Worm (Caenorhabditis elegans): ENCODE data around the gene itm-2.

Gene itm-2

DNA sequence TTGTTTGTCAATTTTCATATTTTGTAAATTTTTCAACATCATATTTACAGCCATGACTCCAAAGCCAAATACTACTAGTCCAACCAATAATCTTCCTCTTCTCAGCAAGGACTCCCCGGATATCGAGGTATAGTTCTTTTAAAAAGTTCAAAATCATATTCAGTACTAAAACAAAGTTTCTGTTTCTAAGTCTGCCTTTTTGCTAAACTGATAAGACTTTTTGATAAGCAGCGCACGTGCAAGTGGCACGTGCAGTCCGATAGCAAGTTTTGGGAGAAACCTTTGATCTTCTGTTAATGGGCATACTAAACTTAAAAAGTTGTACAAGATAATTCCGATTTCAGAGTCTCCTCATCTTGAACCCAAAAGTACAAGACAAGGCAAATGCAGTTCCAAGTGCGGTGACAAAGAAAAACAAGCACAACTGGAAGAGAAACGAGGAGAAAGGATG lies 22.9 kb downstream of the itm-2 start, which contains the start of gene dpyd-1 (continued):
- no peak for TF ChIP-seq F44E2.7 (GFP tag; IDR thresholded peaks at IDR 0.05)

DNA sequence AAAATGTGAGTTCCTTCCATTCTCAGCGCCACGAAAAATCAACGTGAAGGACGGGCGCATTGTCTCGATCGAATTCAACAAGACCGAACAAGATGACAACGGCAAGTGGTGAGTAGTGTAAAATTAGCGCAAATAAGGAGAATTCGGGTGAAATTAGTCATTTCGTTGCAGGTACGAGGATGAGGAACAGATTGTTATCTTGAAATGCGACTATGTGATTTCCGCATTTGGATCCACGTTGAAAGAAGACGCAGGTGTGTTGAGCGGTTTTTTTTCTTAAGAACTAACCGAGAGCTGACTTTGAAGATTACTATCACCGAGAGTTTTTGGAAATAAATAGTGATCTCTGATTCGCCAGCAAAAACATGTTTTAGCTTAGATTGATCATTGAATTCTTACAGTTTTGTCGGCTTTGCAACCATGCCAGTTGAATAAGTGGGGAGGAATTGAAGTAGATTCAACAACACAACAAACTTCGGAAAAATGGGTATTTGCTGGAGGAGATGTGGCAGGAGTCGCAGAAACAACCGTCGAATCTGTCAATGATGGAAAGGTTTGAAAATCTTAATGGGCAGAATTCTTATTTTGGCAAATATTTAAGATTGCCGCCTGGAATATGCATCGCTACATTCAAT lies 25.3 kb downstream of the itm-2 start:
- TF ChIP-seq Y48G9A.11 (GFP tag; IDR thresholded peaks at IDR 0.05) (no peak), aha-1 (tag) (peak; percentile 41), unc-62 (GFP tag; optimal IDR thresholded peaks at IDR 0.05 in 1 of 2) (peak in 1 of 2 experiments; percentile 91), unc-62 (tag; optimal IDR thresholded peaks at IDR 0.05) (no peak)

DNA sequence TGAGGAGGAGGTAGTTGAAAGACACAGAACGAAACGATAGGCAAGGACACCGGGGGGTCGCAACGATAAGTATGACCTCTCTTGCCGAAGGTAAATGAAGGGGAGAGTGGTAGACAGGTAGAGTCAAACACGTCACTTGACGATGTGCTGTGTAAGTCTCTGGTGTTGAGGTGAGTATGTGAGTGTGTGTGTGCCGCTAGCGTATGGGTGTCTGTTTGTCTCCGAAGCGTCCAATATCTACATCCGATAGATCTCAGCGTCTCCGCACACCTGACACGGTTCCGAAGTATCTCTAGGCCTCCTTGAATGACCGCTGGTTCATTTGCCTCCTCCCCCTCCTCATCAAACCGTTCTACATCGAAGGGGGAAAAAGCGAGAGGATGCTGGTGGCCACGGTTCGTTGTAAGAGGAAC lies 30.2 kb downstream of the itm-2 start:
- TF ChIP-seq daf-16 (GFP tag; optimal IDR thresholded peaks at IDR 0.05) (no peak), daf-16 (tag; optimal IDR thresholded peaks at IDR 0.05) (peak; percentile 34), F10B5.3 (tag; optimal IDR thresholded peaks at IDR 0.05) (no peak), ctbp-1 (GFP tag; IDR thresholded peaks at IDR 0.05) (no peak), pqm-1 (tag; optimal IDR thresholded peaks at IDR 0.05) (peak; percentile 71), rbr-2 (tag; optimal IDR thresholded peaks at IDR 0.05) (peak; percentile 58), mes-2 (tag; optimal IDR thresholded peaks at IDR 0.05; ENCODE audit: poor library complexity, severe bottlenecking) (peak; percentile 48), Y48G9A.11 (GFP tag; IDR thresholded peaks at IDR 0.05) (no peak), mxl-3 (GFP tag; optimal IDR thresholded peaks at IDR 0.05) (peak; percentile 86), set-16 (GFP tag; IDR thresholded peaks at IDR 0.05) (peak; percentile 38; the same call in 1 of the 2 replicates), unc-62 (GFP tag; optimal IDR thresholded peaks at IDR 0.05 in 1 of 2) (peak in 1 of 2 experiments; percentile 99), unc-62 (tag; optimal IDR thresholded peaks at IDR 0.05) (no peak), lim-7 (GFP tag; IDR thresholded peaks at IDR 0.05) (no peak), ces-1 (GFP tag; optimal IDR thresholded peaks at IDR 0.05) (no peak), nhr-77 (tag; optimal IDR thresholded peaks at IDR 0.05) (peak; percentile 58), lin-13 (GFP tag; optimal IDR thresholded peaks at IDR 0.05) (peak; percentile 0), mdl-1 (tag; optimal IDR thresholded peaks at IDR 0.05) (peak; percentile 16 to 67), jun-1 (tag; optimal IDR thresholded peaks at IDR 0.05) (peak; percentile 22), hlh-11 (tag; optimal IDR thresholded peaks at IDR 0.05) (peak; percentile 90), aha-1 (tag) (peak; percentile 91), dmd-6 (GFP tag; IDR thresholded peaks at IDR 0.05) (peak; percentile 74), T26A8.4 (GFP tag; IDR thresholded peaks at IDR 0.05) (0 out of 2 replicates have a peak, but pooled peaks have one; percentile 29), lsy-2 (tag; optimal IDR thresholded peaks at IDR 0.05) (peak; percentile 34 to 44), nhr-6 (tag; optimal IDR thresholded peaks at IDR 0.05) (peak; percentile 66), mep-1 (tag; optimal IDR thresholded peaks at IDR 0.05) (peak; percentile 83), Y5F2A.4 (GFP tag; optimal IDR thresholded peaks at IDR 0.05) (no peak), nhr-41 (GFP tag; IDR thresholded peaks at IDR 0.05) (peak; percentile 95), nhr-28 (tag; optimal IDR thresholded peaks at IDR 0.05) (peak; percentile 91), pha-4 (GFP tag; IDR thresholded peaks at IDR 0.05) (no peak), pha-4 (tag; optimal IDR thresholded peaks at IDR 0.05) (peak; percentile 45), hmg-1.1 (GFP tag; IDR thresholded peaks at IDR 0.05) (peak; percentile 69), nhr-11 (tag; optimal IDR thresholded peaks at IDR 0.05) (peak; percentile 59), duxl-1 (tag; optimal IDR thresholded peaks at IDR 0.05; ENCODE audit: poor library complexity) (peak; percentile 3), nhr-25 (tag; optimal IDR thresholded peaks at IDR 0.05; ENCODE audit: borderline replicate concordance, insufficient read depth) (peak; percentile 95), nhr-48 (tag; optimal IDR thresholded peaks at IDR 0.05) (peak; percentile 16), hlh-30 (tag; optimal IDR thresholded peaks at IDR 0.05; ENCODE audit: insufficient read depth) (peak; percentile 91), snpc-4 (tag; optimal IDR thresholded peaks at IDR 0.05) (no peak), lin-15B (tag; optimal IDR thresholded peaks at IDR 0.05) (no peak), tra-1 (GFP tag; IDR thresholded peaks at IDR 0.05) (peak; percentile 72; the same call in 1 of the 2 replicates), attf-4 (tag; optimal IDR thresholded peaks at IDR 0.05) (peak; percentile 36), dve-1 (tag; optimal IDR thresholded peaks at IDR 0.05; ENCODE audit: insufficient read depth) (peak; percentile 70), madf-9 (GFP tag; conservative IDR thresholded peaks at IDR 0.05) (0 out of 2 replicates have a peak, but pooled peaks have one; percentile 14), lin-1 (GFP tag; IDR thresholded peaks at IDR 0.05) (0 out of 2 replicates have a peak, but pooled peaks have one; percentile 60)

Measured in whole organism, L4 larva.